Fruit fly (Drosophila melanogaster) whole organism, embryonic: ENCODE measurements around the gene CG4691.
A peak's percentile ranks its signal among the peaks of the same experiment; 100 is the strongest.

Source experiments
- Atf3 ChIP-seq: fragments of 200-800 bp; sonication (Bioruptor generic); optimal IDR thresholded peaks from 3 replicates; lab custom pipeline; 2016; ENCODE audit warnings: missing biosample characterization, missing genetic modification characterization
- Atf6 ChIP-seq: fragments of 200-800 bp; sonication (Bioruptor generic); IDR thresholded peaks from 2 replicates; pipeline ENCODE4 v1.3.6; 2022; ENCODE audit warnings: missing biosample characterization, missing genetic modification characterization
- CG10462 ChIP-seq: fragments of 200-800 bp; sonication (Bioruptor generic); optimal IDR thresholded peaks from 2 replicates; lab custom pipeline; 2016; ENCODE audit warnings: missing biosample characterization, missing genetic modification characterization
- CG10565 ChIP-seq: fragments of 200-800 bp; sonication (Bioruptor generic); optimal IDR thresholded peaks from 3 replicates; lab custom pipeline; 2016; ENCODE audit warnings: missing biosample characterization, mild to moderate bottlenecking, missing genetic modification characterization
- CG11398 ChIP-seq: fragments of 200-800 bp; sonication (Bioruptor generic); optimal IDR thresholded peaks from 2 replicates; lab custom pipeline; 2016; ENCODE audit warnings: missing biosample characterization, missing genetic modification characterization
- CG11504 ChIP-seq: fragments of 200-800 bp; sonication (Bioruptor generic); optimal IDR thresholded peaks from 3 replicates; lab custom pipeline; 2019; ENCODE audit warnings: missing biosample characterization, mild to moderate bottlenecking, missing genetic modification characterization, moderate library complexity
- CG12104 ChIP-seq: fragments of 200-800 bp; sonication (Bioruptor generic); optimal IDR thresholded peaks from 3 replicates; lab custom pipeline; 2016; ENCODE audit warnings: missing biosample characterization, missing genetic modification characterization
- CG13424 ChIP-seq: fragments of 200-800 bp; sonication (Bioruptor generic); optimal IDR thresholded peaks from 2 replicates; lab custom pipeline; 2019; ENCODE audit warnings: missing biosample characterization, mild to moderate bottlenecking, missing genetic modification characterization, moderate library complexity
- CG14965 ChIP-seq: fragments of 200-800 bp; sonication (Bioruptor generic); optimal IDR thresholded peaks from 2 replicates; lab custom pipeline; 2016; ENCODE audit warnings: missing biosample characterization, missing genetic modification characterization, borderline replicate concordance
- CG16815 ChIP-seq: fragments of 200-800 bp; sonication (Bioruptor generic); optimal IDR thresholded peaks from 3 replicates; lab custom pipeline; 2017; ENCODE audit warnings: missing biosample characterization, mild to moderate bottlenecking, missing genetic modification characterization
- CG1792 ChIP-seq: fragments of 200-800 bp; sonication (Bioruptor generic); optimal IDR thresholded peaks from 2 replicates; lab custom pipeline; 2016; ENCODE audit warnings: missing biosample characterization, missing genetic modification characterization
- CG18476 ChIP-seq: fragments of 200-800 bp; sonication (Bioruptor generic); optimal IDR thresholded peaks from 2 replicates; lab custom pipeline; 2016; ENCODE audit warnings: missing biosample characterization, mild to moderate bottlenecking, missing genetic modification characterization
- CG18619 ChIP-seq: fragments of 200-800 bp; sonication (Bioruptor generic); optimal IDR thresholded peaks from 3 replicates; lab custom pipeline; 2017; ENCODE audit warnings: missing biosample characterization, mild to moderate bottlenecking, missing genetic modification characterization
- CG2120 ChIP-seq: fragments of 200-800 bp; sonication (Bioruptor generic); optimal IDR thresholded peaks from 3 replicates; lab custom pipeline; 2016; ENCODE audit warnings: missing biosample characterization, missing genetic modification characterization
- CG33213 ChIP-seq: fragments of 200-800 bp; sonication (Bioruptor generic); optimal IDR thresholded peaks from 3 replicates; lab custom pipeline; 2016; ENCODE audit warnings: missing biosample characterization, missing genetic modification characterization
- CG4328 ChIP-seq: fragments of 200-800 bp; sonication (Bioruptor generic); optimal IDR thresholded peaks from 3 replicates; lab custom pipeline; 2017; ENCODE audit warnings: missing biosample characterization, missing genetic modification reagents, missing genetic modification characterization
- CG4820 ChIP-seq: fragments of 200-800 bp; sonication (Bioruptor generic); optimal IDR thresholded peaks from 3 replicates; lab custom pipeline; 2016; ENCODE audit warnings: missing biosample characterization, missing genetic modification characterization
- CG5180 ChIP-seq: fragments of 200-800 bp; sonication (Bioruptor generic); optimal IDR thresholded peaks from 3 replicates; lab custom pipeline; 2017; ENCODE audit warnings: missing biosample characterization, missing genetic modification characterization, mild to moderate bottlenecking, moderate library complexity, missing genetic modification reagents
- CG7271 ChIP-seq: fragments of 200-800 bp; sonication (Bioruptor generic); optimal IDR thresholded peaks from 2 replicates; lab custom pipeline; 2018; ENCODE audit warnings: missing biosample characterization, mild to moderate bottlenecking, missing genetic modification characterization, moderate library complexity
- CG7372 ChIP-seq: fragments of 200-800 bp; sonication (Bioruptor generic); IDR thresholded peaks from 2 replicates; pipeline ENCODE4 v1.3.6; 2022; ENCODE audit warnings: missing biosample characterization, missing genetic modification characterization
- CG8290 ChIP-seq, 3 experiments: fragments of 200-800 bp; sonication (Bioruptor generic); optimal IDR thresholded peaks; 2 replicates each; lab custom pipeline; 2016 to 2019; ENCODE audit warnings: missing biosample characterization in 3 of 3, missing genetic modification characterization in 3 of 3, mild to moderate bottlenecking in 2 of 3, moderate library complexity in 1 of 3
- CG8388 ChIP-seq: fragments of 200-800 bp; sonication (Bioruptor generic); optimal IDR thresholded peaks from 2 replicates; lab custom pipeline; 2019; ENCODE audit warnings: missing biosample characterization, mild to moderate bottlenecking, missing genetic modification characterization, moderate library complexity
- CoRest ChIP-seq: fragments of 200-800 bp; sonication (Bioruptor generic); optimal IDR thresholded peaks from 3 replicates; lab custom pipeline; 2018; ENCODE audit warnings: missing biosample characterization, mild to moderate bottlenecking, missing genetic modification characterization, moderate library complexity
- Dip3 ChIP-seq: fragments of 200-800 bp; sonication (Bioruptor generic); optimal IDR thresholded peaks from 3 replicates; lab custom pipeline; 2016; ENCODE audit warnings: missing biosample characterization, missing genetic modification characterization
- Dll ChIP-seq: fragments of 200-800 bp; sonication (Bioruptor generic); IDR thresholded peaks from 4 replicates; pipeline ENCODE4 v1.3.6; 2022; ENCODE audit warnings: missing biosample characterization, missing genetic modification characterization; ENCODE audit not compliant: partially characterized antibody
- E2f1 ChIP-seq: fragments of 200-800 bp; sonication (Bioruptor generic); IDR thresholded peaks from 2 replicates; pipeline ENCODE4 v1.3.6; 2022; ENCODE audit warnings: missing biosample characterization, missing genetic modification characterization
- Hr3 ChIP-seq: fragments of 200-800 bp; sonication (Bioruptor generic); optimal IDR thresholded peaks from 3 replicates; lab custom pipeline; 2016; ENCODE audit warnings: missing biosample characterization, missing genetic modification characterization
- Hr51 ChIP-seq, 2 experiments: fragments of 200-800 bp; sonication (Bioruptor generic); optimal IDR thresholded peaks; 2 replicates in 1 of 2; 3 replicates in 1 of 2; lab custom pipeline; 2016 to 2018; ENCODE audit warnings: missing biosample characterization in 2 of 2, missing genetic modification characterization in 2 of 2, mild to moderate bottlenecking in 1 of 2, moderate library complexity in 1 of 2
- Kr ChIP-seq: fragments of 200-800 bp; sonication (Bioruptor generic); optimal IDR thresholded peaks from 2 replicates; lab custom pipeline; 2017; ENCODE audit warnings: missing biosample characterization, mild to moderate bottlenecking, missing genetic modification characterization
- Trl ChIP-seq, 3 experiments: fragments of >200 bp in 2 of 3; fragments of 200-800 bp in 1 of 3; sonication (Bioruptor generic) in 1 of 3; optimal IDR thresholded peaks; 2 replicates in 1 of 3; 3 replicates in 2 of 3; lab custom pipeline; 2016 to 2017; ENCODE audit warnings: missing biosample characterization in 1 of 3, missing genetic modification characterization in 1 of 3
- ato ChIP-seq: fragments of 200-800 bp; sonication (Bioruptor generic); IDR thresholded peaks from 2 replicates; pipeline ENCODE4 v1.3.6; 2022; ENCODE audit warnings: missing biosample characterization, missing genetic modification characterization; ENCODE audit not compliant: partially characterized antibody
- az2 ChIP-seq: fragments of 200-800 bp; sonication (Bioruptor generic); optimal IDR thresholded peaks from 3 replicates; lab custom pipeline; 2016; ENCODE audit warnings: missing biosample characterization, missing genetic modification characterization
- btn ChIP-seq: fragments of 200-800 bp; sonication (Bioruptor generic); optimal IDR thresholded peaks from 2 replicates; lab custom pipeline; 2016; ENCODE audit warnings: missing biosample characterization, missing genetic modification characterization
- da ChIP-seq: fragments of 200-800 bp; sonication (Bioruptor generic); optimal IDR thresholded peaks from 2 replicates; lab custom pipeline; 2016; ENCODE audit warnings: missing biosample characterization, missing genetic modification characterization
- dmrt11E ChIP-seq: fragments of 200-800 bp; sonication (Bioruptor generic); optimal IDR thresholded peaks from 3 replicates; lab custom pipeline; 2018; ENCODE audit warnings: missing biosample characterization, mild to moderate bottlenecking, missing genetic modification characterization, moderate library complexity
- dpn ChIP-seq, 2 experiments: fragments of 200-800 bp; sonication (Bioruptor generic); optimal IDR thresholded peaks; 3 replicates each; lab custom pipeline; 2016; ENCODE audit warnings: missing biosample characterization in 2 of 2, missing genetic modification characterization in 2 of 2
- h ChIP-seq: fragments of >200 bp; optimal IDR thresholded peaks from 2 replicates; lab custom pipeline; 2017
- oc ChIP-seq: fragments of 200-800 bp; sonication (Bioruptor generic); optimal IDR thresholded peaks from 2 replicates; lab custom pipeline; 2018; ENCODE audit warnings: missing biosample characterization, mild to moderate bottlenecking, missing genetic modification characterization, moderate library complexity
- org-1 ChIP-seq: fragments of 200-800 bp; sonication (Bioruptor generic); optimal IDR thresholded peaks from 2 replicates; lab custom pipeline; 2017; ENCODE audit warnings: missing biosample characterization, missing genetic modification characterization
- scrt ChIP-seq: fragments of 200-800 bp; sonication (Bioruptor generic); optimal IDR thresholded peaks from 2 replicates; lab custom pipeline; 2018; ENCODE audit warnings: missing biosample characterization, mild to moderate bottlenecking, missing genetic modification characterization, moderate library complexity
- trem ChIP-seq: fragments of 200-800 bp; optimal IDR thresholded peaks from 3 replicates; lab custom pipeline; 2019; ENCODE audit warnings: missing biosample characterization, mild to moderate bottlenecking, missing genetic modification characterization, moderate library complexity
- trh ChIP-seq: fragments of 200-800 bp; sonication (Bioruptor generic); optimal IDR thresholded peaks from 2 replicates; lab custom pipeline; 2016; ENCODE audit warnings: missing biosample characterization, missing genetic modification characterization
- zf30C ChIP-seq: fragments of 200-800 bp; sonication (Bioruptor generic); optimal IDR thresholded peaks from 3 replicates; lab custom pipeline; 2018; ENCODE audit warnings: missing biosample characterization, mild to moderate bottlenecking, missing genetic modification characterization

Gene CG4691

DNA sequence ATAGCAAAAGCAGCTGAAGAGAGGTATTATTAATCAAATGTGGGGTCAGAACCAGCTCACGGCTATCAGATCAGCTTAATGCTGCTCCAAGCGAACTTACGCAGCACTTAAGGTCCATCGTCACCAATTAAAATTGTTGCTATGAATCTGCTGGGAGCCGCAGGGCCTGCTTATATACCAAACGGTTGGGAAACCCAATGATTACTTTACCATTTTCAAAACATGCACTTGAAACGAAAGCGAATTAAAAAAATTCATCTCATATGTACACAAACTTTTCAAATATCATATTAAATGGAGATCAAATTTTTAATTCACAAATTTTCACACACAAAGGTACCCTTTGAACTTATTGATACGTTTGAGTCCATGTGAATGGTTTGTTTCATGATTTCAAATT, 15.5 kb upstream of the CG4691 start, which contains the start of gene CG42587 (continued):
- TF ChIP-seq CG2120 (GFP tag; lab: Kevin White, UChicago) (peak; percentile 29), Atf3 (GFP tag; lab: Kevin White, UChicago) (no peak), az2 (GFP tag; lab: Kevin White, UChicago) (no peak)

DNA sequence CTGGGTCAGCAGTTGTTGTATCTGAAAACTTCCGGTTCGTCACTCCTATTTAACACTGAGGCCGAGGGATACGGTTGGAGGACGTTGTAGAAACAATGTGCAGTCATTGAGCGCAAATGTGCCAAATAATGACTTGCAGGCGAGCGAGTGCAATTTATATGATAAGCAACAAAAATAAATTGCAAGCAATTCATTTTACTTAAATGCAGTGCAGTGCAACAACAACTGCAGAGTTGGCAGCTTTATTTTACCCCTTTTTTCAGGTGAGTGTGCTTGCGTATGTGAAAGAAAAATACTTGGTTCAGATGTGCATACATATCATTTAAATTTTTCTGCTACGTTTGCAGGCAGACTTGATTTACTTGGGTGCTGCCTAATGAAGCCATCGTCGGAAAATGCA, 14.5 kb upstream of the CG4691 start:
- TF ChIP-seq CG1792 (GFP tag; lab: Kevin White, UChicago) (no peak), CG14965 (no peak), Dip3 (GFP tag; lab: Kevin White, UChicago) (no peak), CG4820 (GFP tag; lab: Kevin White, UChicago) (no peak), zf30C (GFP tag; lab: Kevin White, UChicago) (no peak), dpn (GFP tag; optimal IDR thresholded peaks at IDR 0.05; lab: Kevin White, UChicago) (no peak), h (lab: Kevin White, UChicago) (no peak), CG4328 (GFP tag; lab: Kevin White, UChicago) (no peak), CG13424 (tag; lab: Kevin White, UChicago) (no peak), trh (GFP tag; lab: Kevin White, UChicago) (no peak), da (GFP tag; lab: Kevin White, UChicago) (no peak), CG10565 (GFP tag; lab: Kevin White, UChicago) (no peak), CG33213 (GFP tag; lab: Kevin White, UChicago) (no peak), E2f1 (no peak), Kr (GFP tag; lab: Kevin White, UChicago) (no peak), dmrt11E (no peak), CG11504 (tag; lab: Kevin White, UChicago) (no peak)

DNA sequence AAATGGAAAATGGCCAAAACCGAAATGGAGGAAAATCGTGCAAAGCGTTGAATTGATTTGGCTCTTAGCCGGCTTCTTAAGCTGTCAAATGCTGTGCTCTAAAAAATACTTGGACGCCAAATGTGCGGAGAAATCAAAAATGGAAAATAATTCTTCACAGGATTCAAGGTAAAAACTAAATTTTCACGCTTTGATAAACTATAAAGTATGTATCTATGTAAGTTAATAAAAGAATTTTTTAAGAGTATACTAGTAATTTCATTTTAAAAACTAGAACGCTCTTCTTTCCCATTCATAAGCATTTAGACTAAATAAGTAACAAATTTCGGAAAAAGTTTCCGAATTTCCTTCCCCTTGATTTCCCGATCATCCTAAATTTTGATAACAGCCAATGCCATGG, 1.9 kb downstream of the CG4691 start, which contains the start of gene CSN1a:
Gene CSN1a, plus strand, starts transcription at position 301 of the 400 bp plus-strand sequence.
- TF ChIP-seq CG7372 (GFP tag; lab: Robert Waterston, UW) = no peak
- TF ChIP-seq trem (tag; lab: Kevin White, UChicago) = no peak
- no peak for TF ChIP-seq scrt (GFP tag; lab: Kevin White, UChicago)
- no peak for TF ChIP-seq oc

DNA sequence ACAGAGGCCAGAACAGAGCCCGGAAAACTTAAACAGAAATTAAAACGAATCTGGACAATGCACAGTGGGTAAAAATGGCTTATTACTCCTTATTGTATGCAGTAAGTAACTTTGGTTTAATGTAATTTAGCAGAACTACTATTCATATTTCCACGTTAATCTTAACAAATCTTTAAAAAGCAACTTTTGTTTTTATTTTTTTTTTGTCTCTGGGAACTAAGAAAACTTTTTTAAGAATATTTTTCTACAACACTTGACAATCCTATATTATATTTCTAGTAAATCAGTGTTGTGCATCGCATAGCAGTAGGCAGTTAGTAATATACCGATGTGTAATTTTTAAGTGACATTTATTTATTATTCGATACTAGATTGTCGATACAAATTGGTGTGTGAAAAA, 5.0 kb downstream of the CG4691 start, which contains the start of gene CG4701:
Gene CG4701, plus strand, starts transcription at position 301 of the 400 bp plus-strand sequence.
- TF ChIP-seq btn (GFP tag; lab: Kevin White, UChicago) (no peak), CoRest (tag; lab: Kevin White, UChicago) (no peak), Hr3 (GFP tag; lab: Kevin White, UChicago) (no peak), CG8290 (GFP tag; optimal IDR thresholded peaks at IDR 0.05; lab: Kevin White, UChicago) (no peak), CG8290 (tag; optimal IDR thresholded peaks at IDR 0.05; lab: Kevin White, UChicago) (no peak), Hr51 (GFP tag; optimal IDR thresholded peaks at IDR 0.05; lab: Kevin White, UChicago) (no peak), CG7271 (tag; lab: Kevin White, UChicago) (no peak), Atf6 (GFP tag; lab: Robert Waterston, UW) (no peak), CG18619 (no peak), CG12104 (GFP tag; lab: Kevin White, UChicago) (no peak), CG8388 (no peak), CG10462 (no peak), CG18476 (no peak), org-1 (GFP tag; lab: Kevin White, UChicago) (no peak), CG11398 (no peak), Trl (optimal IDR thresholded peaks at IDR 0.05; lab: Kevin White, UChicago) (no peak), Trl (GFP tag; optimal IDR thresholded peaks at IDR 0.05; lab: Kevin White, UChicago) (no peak), Dll (no peak), CG5180 (no peak), ato (GFP tag; lab: Robert Waterston, UW) (no peak), CG16815 (no peak)
- TF ChIP-seq, all 482 proteins: peak for 0
